Worm (Caenorhabditis elegans) whole organism, L4 larva: ENCODE measurements around the gene C08F8.9.

Experiments used
- T26A8.4 ChIP-seq: fragments of 200-800 bp; sonication (Bioruptor generic); IDR thresholded peaks from 2 replicates; pipeline ENCODE4 v1.3.6; 2022; ENCODE audit warnings: missing genetic modification characterization, missing compliant biosample characterization
- ceh-62 ChIP-seq: sonication (generic microtip); optimal IDR thresholded peaks from 2 replicates; lab custom pipeline; 2017; ENCODE audit warnings: missing biosample characterization, missing genetic modification characterization
- ctbp-1 ChIP-seq: fragments of 200-800 bp; sonication (Bioruptor generic); IDR thresholded peaks from 2 replicates; pipeline ENCODE4 v1.3.6; 2022; ENCODE audit warnings: missing genetic modification reagents, missing genetic modification characterization, missing compliant biosample characterization
- nhr-11 ChIP-seq: fragments of 150-350 bp; optimal IDR thresholded peaks from 2 replicates; lab custom pipeline; 2014; ENCODE audit warnings: missing biosample characterization, missing genetic modification characterization
- nhr-237 ChIP-seq: sonication (generic microtip); optimal IDR thresholded peaks from 2 replicates; lab custom pipeline; 2017; ENCODE audit warnings: missing biosample characterization, missing genetic modification characterization
- nhr-42 ChIP-seq: fragments of 200-800 bp; sonication (Bioruptor generic); IDR thresholded peaks from 2 replicates; pipeline ENCODE4 v1.3.6; 2022; ENCODE audit warnings: missing genetic modification characterization, missing compliant biosample characterization
- rbr-2 ChIP-seq: sonication (generic microtip); optimal IDR thresholded peaks from 2 replicates; lab custom pipeline; 2016; ENCODE audit warnings: missing genotype, missing genetic modification characterization, missing compliant biosample characterization
- set-16 ChIP-seq: fragments of 200-800 bp; sonication (Bioruptor generic); IDR thresholded peaks from 2 replicates; pipeline ENCODE4 v1.3.6; 2022; ENCODE audit warnings: missing genetic modification reagents, missing genetic modification characterization, missing compliant biosample characterization

DNA sequence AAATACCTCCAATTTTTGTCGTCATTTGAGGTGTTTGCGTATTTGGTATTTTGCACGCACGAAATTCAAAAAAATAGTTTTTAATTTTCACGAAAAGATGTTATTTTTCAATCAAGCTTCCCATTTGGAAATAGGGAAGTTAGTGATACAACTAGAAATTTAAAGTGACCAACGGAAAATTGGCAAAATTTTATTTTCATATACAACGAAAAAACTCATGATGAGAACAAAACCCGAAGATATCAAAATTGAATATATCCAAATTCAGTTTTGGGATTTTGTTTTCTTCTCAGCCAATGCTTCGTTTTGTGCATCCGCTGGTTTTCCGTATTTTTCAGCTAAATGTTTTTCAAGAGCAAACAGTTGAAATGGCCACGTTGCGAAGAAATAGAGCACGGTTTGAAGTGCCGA is 32.5 kb downstream of the C08F8.9 start:
- TF ChIP-seq set-16 (GFP tag; lab: Robert Waterston, UW): no peak
- no peak for TF ChIP-seq nhr-11 (tag; lab: Kevin White, UChicago)
- TF ChIP-seq nhr-237 (tag; lab: Kevin White, UChicago): no peak
- TF ChIP-seq rbr-2 (tag; lab: Kevin White, UChicago): no peak
- TF ChIP-seq ctbp-1 (GFP tag; lab: Robert Waterston, UW): no peak
- no peak for TF ChIP-seq T26A8.4 (GFP tag; lab: Robert Waterston, UW)
- TF ChIP-seq ceh-62 (tag; lab: Kevin White, UChicago): no peak
- TF ChIP-seq nhr-42 (GFP tag; lab: Robert Waterston, UW): no peak
